Fruit fly (Drosophila melanogaster) whole organism, adult: ENCODE results near the gene CG5810.

Source experiments
- CG14711 ChIP-seq: fragments of 200-800 bp; sonication (Bioruptor generic); optimal IDR thresholded peaks from 2 replicates; lab custom pipeline; 2018; ENCODE audit warnings: missing biosample characterization, mild to moderate bottlenecking, missing genetic modification characterization, moderate library complexity
- CG1620 ChIP-seq: fragments of 200-800 bp; sonication (Bioruptor generic); optimal IDR thresholded peaks from 2 replicates; lab custom pipeline; 2016; ENCODE audit warnings: missing biosample characterization, missing genetic modification characterization
- CG7045 ChIP-seq: fragments of 200-800 bp; sonication (Bioruptor generic); optimal IDR thresholded peaks from 2 replicates; lab custom pipeline; 2017; ENCODE audit warnings: missing biosample characterization, mild to moderate bottlenecking, missing genetic modification characterization
- Clk ChIP-seq: fragments of 200-800 bp; sonication (Bioruptor generic); optimal IDR thresholded peaks from 2 replicates; lab custom pipeline; 2017; ENCODE audit warnings: missing biosample characterization, missing genetic modification characterization
- bab1 ChIP-seq: fragments of 200-800 bp; sonication (Bioruptor generic); optimal IDR thresholded peaks from 3 replicates; lab custom pipeline; 2019; ENCODE audit warnings: missing biosample characterization, mild to moderate bottlenecking, missing genetic modification characterization, moderate library complexity
- cic ChIP-seq: fragments of 200-800 bp; sonication (Bioruptor generic); optimal IDR thresholded peaks from 2 replicates; lab custom pipeline; 2017; ENCODE audit warnings: missing biosample characterization, mild to moderate bottlenecking, missing genetic modification characterization, moderate library complexity
- kay ChIP-seq: fragments of 200-800 bp; sonication (Bioruptor generic); peaks from one replicate; lab custom pipeline; 2016; ENCODE audit warnings: missing biosample characterization, missing genetic modification characterization, borderline replicate concordance
- ovo ChIP-seq: fragments of 200-800 bp; sonication (Bioruptor generic); optimal IDR thresholded peaks from 2 replicates; lab custom pipeline; 2016; ENCODE audit warnings: missing biosample characterization, missing genetic modification characterization

DNA sequence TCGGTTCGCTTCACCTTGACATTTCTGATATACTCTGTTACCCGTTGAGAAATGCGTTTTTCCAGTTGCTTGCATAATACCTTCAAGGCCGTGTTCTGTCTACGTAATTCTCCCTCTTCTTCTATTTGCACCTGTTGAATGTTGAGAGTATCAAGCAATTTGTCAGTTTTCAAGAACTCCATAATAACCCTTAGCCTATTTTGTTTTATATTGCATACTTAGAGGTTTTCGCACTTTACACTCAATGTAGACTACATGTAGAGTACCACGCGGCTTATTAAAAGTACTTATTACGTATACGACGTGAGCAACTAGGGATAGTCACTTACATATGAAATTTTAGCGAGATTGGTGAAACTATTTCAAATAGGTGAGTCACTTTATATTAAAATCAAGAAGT lies 39.6 kb downstream of the CG5810 start:
- no peak for TF ChIP-seq Clk (GFP tag; lab: Kevin White, UChicago)
- no peak for TF ChIP-seq cic (GFP tag; lab: Kevin White, UChicago)
- TF ChIP-seq ovo (GFP tag; lab: Kevin White, UChicago): peak; percentile 35
- no peak for TF ChIP-seq CG7045 (GFP tag; lab: Kevin White, UChicago)
- no peak for TF ChIP-seq CG14711 (tag; lab: Kevin White, UChicago)
- TF ChIP-seq bab1 (GFP tag; lab: Kevin White, UChicago): no peak
- TF ChIP-seq kay: no peak
- no peak for TF ChIP-seq CG1620 (GFP tag; lab: Kevin White, UChicago)
